Worm (Caenorhabditis elegans) whole organism, L4 larva: ENCODE measurements around the gene hil-7.

Experiments
- F49E8.2 ChIP-seq: sonication (generic microtip); optimal IDR thresholded peaks from 2 replicates; lab custom pipeline; 2016; ENCODE audit warnings: missing compliant biosample characterization, mild to moderate bottlenecking, missing genetic modification characterization, borderline replicate concordance
- R02D3.7 ChIP-seq: fragments of 150-350 bp; sonication (generic microtip); optimal IDR thresholded peaks from 3 replicates; lab custom pipeline; 2014; ENCODE audit warnings: missing biosample characterization, missing genetic modification characterization
- Y48G9A.11 ChIP-seq: fragments of 200-800 bp; sonication (Bioruptor generic); IDR thresholded peaks from 2 replicates; pipeline ENCODE4 v1.3.6; 2022; ENCODE audit warnings: missing genetic modification reagents, missing genetic modification characterization, missing compliant biosample characterization
- aha-1 ChIP-seq: fragments of 150-350 bp; peaks from one replicate; lab custom pipeline; 2014; ENCODE audit warnings: missing biosample characterization, missing genetic modification characterization
- ama-1 ChIP-seq: fragments of 150-350 bp; optimal IDR thresholded peaks from 2 replicates; lab custom pipeline; 2014; ENCODE audit warnings: inconsistent platforms, mixed read lengths
- arid-1 ChIP-seq: fragments of 200-800 bp; sonication (Bioruptor generic); conservative IDR thresholded peaks from 2 replicates; pipeline ENCODE4 v1.3.6; 2022; ENCODE audit warnings: missing genetic modification reagents, missing genetic modification characterization, missing compliant biosample characterization
- ceh-44 ChIP-seq: fragments of 200-800 bp; sonication (Bioruptor generic); IDR thresholded peaks from 2 replicates; pipeline ENCODE4 v1.3.6; 2022; ENCODE audit warnings: missing genetic modification reagents, missing genetic modification characterization, missing compliant biosample characterization
- daf-19 ChIP-seq: fragments of 200-800 bp; sonication (Bioruptor generic); conservative IDR thresholded peaks from 2 replicates; pipeline ENCODE4 v1.3.6; 2022; ENCODE audit warnings: missing genetic modification characterization, missing compliant biosample characterization
- egl-27 ChIP-seq: sonication (generic microtip); optimal IDR thresholded peaks from 3 replicates; lab custom pipeline; 2017; ENCODE audit warnings: missing biosample characterization, missing genetic modification reagents, missing genetic modification characterization
- hlh-11 ChIP-seq: fragments of 200-800 bp; sonication (Bioruptor generic); optimal IDR thresholded peaks from 2 replicates; lab custom pipeline; 2018; ENCODE audit warnings: mild to moderate bottlenecking, missing genetic modification characterization, missing compliant biosample characterization
- jun-1 ChIP-seq: fragments of 150-350 bp; optimal IDR thresholded peaks from 2 replicates; lab custom pipeline; 2014; ENCODE audit warnings: missing biosample characterization, missing genetic modification reagents, missing genetic modification characterization
- lir-3 ChIP-seq: sonication (generic microtip); optimal IDR thresholded peaks from 2 replicates; lab custom pipeline; 2016; ENCODE audit warnings: mild to moderate bottlenecking, missing genetic modification characterization, missing compliant biosample characterization
- lsy-2 ChIP-seq, 2 experiments: fragments of 150-350 bp in 1 of 2; sonication (generic microtip) in 1 of 2; optimal IDR thresholded peaks; 2 replicates each; lab custom pipeline; 2014 to 2017; ENCODE audit warnings: missing biosample characterization in 2 of 2, missing genetic modification characterization in 2 of 2
- mes-2 ChIP-seq: sonication (generic microtip); optimal IDR thresholded peaks from 2 replicates; lab custom pipeline; 2016; ENCODE audit warnings: missing genotype, mild to moderate bottlenecking, missing genetic modification characterization, missing compliant biosample characterization; ENCODE audit not compliant: poor library complexity, severe bottlenecking
- nhr-25 ChIP-seq: sonication (generic microtip); optimal IDR thresholded peaks from 2 replicates; lab custom pipeline; 2017; ENCODE audit warnings: missing genetic modification characterization, mild to moderate bottlenecking, missing compliant biosample characterization, antibody characterized with exemption, moderate library complexity, borderline replicate concordance; ENCODE audit not compliant: insufficient read depth
- nhr-28 ChIP-seq: fragments of 150-350 bp; optimal IDR thresholded peaks from 2 replicates; lab custom pipeline; 2014; ENCODE audit warnings: missing biosample characterization, missing genetic modification characterization
- snpc-1.2 ChIP-seq: fragments of 200-800 bp; sonication (Bioruptor generic); IDR thresholded peaks from 2 replicates; pipeline ENCODE4 v1.3.6; 2022; ENCODE audit warnings: missing genetic modification reagents, missing genetic modification characterization, missing compliant biosample characterization
- snpc-4 ChIP-seq: fragments of 150-350 bp; optimal IDR thresholded peaks from 2 replicates; lab custom pipeline; 2014; ENCODE audit warnings: missing biosample characterization, missing genetic modification characterization
- unc-62 ChIP-seq, 3 experiments: fragments of 150-350 bp in 1 of 3; sonication (generic microtip); optimal IDR thresholded peaks in 2 of 3; peaks in 1 of 3; 1 replicate in 1 of 3; 2 replicates in 2 of 3; lab custom pipeline; 2014 to 2017; ENCODE audit warnings: missing biosample characterization in 3 of 3, missing genetic modification characterization in 3 of 3, missing genetic modification reagents in 3 of 3, missing genotype in 1 of 3
- ztf-7 ChIP-seq: fragments of 150-350 bp; optimal IDR thresholded peaks from 2 replicates; lab custom pipeline; 2014; ENCODE audit warnings: missing biosample characterization, missing genetic modification characterization

The hil-7 gene

DNA sequence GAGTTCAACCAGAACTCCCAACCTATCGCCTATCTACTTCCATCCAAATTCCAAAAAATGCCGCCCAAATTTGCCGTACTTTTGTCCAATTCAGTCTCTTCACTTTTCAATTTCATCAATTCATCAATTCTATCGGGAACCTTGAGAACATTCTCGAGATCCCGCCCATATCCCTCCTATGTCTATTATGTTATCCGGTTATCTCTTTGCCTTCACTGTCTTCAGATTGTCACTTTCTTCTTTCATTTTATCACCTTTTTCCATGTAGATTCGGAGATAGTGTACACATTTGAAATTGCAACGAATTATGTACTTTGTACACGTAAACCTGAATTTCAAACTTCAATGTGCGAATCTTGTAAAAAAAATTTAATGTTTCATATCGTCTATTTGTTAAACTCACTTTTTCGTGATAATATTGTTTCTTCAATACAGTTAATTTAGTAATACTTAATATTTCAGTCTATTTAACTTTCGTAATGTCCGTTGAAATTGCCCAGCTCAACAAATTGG, 11.5 kb downstream of the hil-7 start, which contains the start of gene C01B10.11:
TSS of gene C01B10.11 (plus strand) at position 463 of the 513 bp plus-strand sequence.
- TF ChIP-seq aha-1 (peak; percentile 26), arid-1 (no peak), egl-27 (tag; lab: Kevin White, UChicago) (no peak), hlh-11 (tag; lab: Kevin White, UChicago) (peak; percentile 3), nhr-28 (peak; percentile 32)
- TF ChIP-seq, all 104 proteins: peak for 3

- TF ChIP-seq egl-27 (tag; lab: Kevin White, UChicago): no peak
- peak; percentile 32 for TF ChIP-seq mes-2 (tag; lab: Kevin White, UChicago)
- TF ChIP-seq F49E8.2 (tag; lab: Kevin White, UChicago): peak; percentile 93
- peak; percentile 11 for TF ChIP-seq snpc-4 (tag; lab: Kevin White, UChicago)
- TF ChIP-seq ama-1 (lab: Kevin White, UChicago): peak; percentile 78
- TF ChIP-seq ceh-44 (GFP tag; lab: Robert Waterston, UW): 0 out of 2 replicates have a peak, but pooled peaks have one; percentile 27
- TF ChIP-seq snpc-1.2 (GFP tag; lab: Robert Waterston, UW): peak; percentile 97
- TF ChIP-seq unc-62 (GFP tag; optimal IDR thresholded peaks at IDR 0.05 in 1 of 2; lab: Kevin White, UChicago): no peak
- no peak for TF ChIP-seq unc-62 (tag; optimal IDR thresholded peaks at IDR 0.05; lab: Kevin White, UChicago)
Measured at ce11 chrIV:6664336-6664735, 18.2 kb downstream of the hil-7 start.

ce11 chrIV:6667898-6668297, 21.8 kb downstream of the hil-7 start, which contains the start of gene Y73B6A.1:
Gene Y73B6A.1 (minus strand): TSS chrIV:6667998.
- TF ChIP-seq nhr-25 (tag; lab: Kevin White, UChicago): no peak
- no peak for TF ChIP-seq daf-19 (GFP tag; lab: Robert Waterston, UW)
- TF ChIP-seq ceh-44 (GFP tag; lab: Robert Waterston, UW): no peak
- no peak for TF ChIP-seq lsy-2 (tag; optimal IDR thresholded peaks at IDR 0.05; lab: Kevin White, UChicago)
- no peak for TF ChIP-seq jun-1 (tag; lab: Kevin White, UChicago)
- TF ChIP-seq lir-3 (tag; lab: Kevin White, UChicago): no peak
- no peak for TF ChIP-seq ztf-7 (tag; lab: Kevin White, UChicago)
- TF ChIP-seq R02D3.7 (tag; lab: Kevin White, UChicago): no peak
- no peak for TF ChIP-seq aha-1
- no peak for TF ChIP-seq Y48G9A.11 (GFP tag; lab: Robert Waterston, UW)
- TF ChIP-seq snpc-1.2 (GFP tag; lab: Robert Waterston, UW): no peak
